Fruit fly (Drosophila melanogaster) whole organism, pupa: ENCODE data around the gene CG11436.

Experiments
- CG10348 ChIP-seq: fragments of 200-800 bp; sonication (Bioruptor generic); IDR thresholded peaks from 2 replicates; pipeline ENCODE4 v1.3.6; 2022; ENCODE audit warnings: missing biosample characterization, missing genetic modification characterization
- CG12605 ChIP-seq: fragments of 200-800 bp; sonication (Bioruptor generic); IDR thresholded peaks from 2 replicates; pipeline ENCODE4 v1.3.6; 2022; ENCODE audit warnings: missing biosample characterization, missing genetic modification characterization
- CG13204 ChIP-seq: fragments of 200-800 bp; sonication (Bioruptor generic); optimal IDR thresholded peaks from 2 replicates; lab custom pipeline; 2018; ENCODE audit warnings: missing biosample characterization, mild to moderate bottlenecking, missing genetic modification characterization, moderate library complexity
- CG14655 ChIP-seq: fragments of 200-800 bp; sonication (Bioruptor generic); optimal IDR thresholded peaks from 3 replicates; lab custom pipeline; 2017; ENCODE audit warnings: mild to moderate bottlenecking, missing biosample characterization, missing genetic modification reagents, missing genetic modification characterization
- CG32121 ChIP-seq: fragments of 200-800 bp; sonication (Bioruptor generic); IDR thresholded peaks from 2 replicates; pipeline ENCODE4 v1.3.6; 2022; ENCODE audit warnings: missing biosample characterization, missing genetic modification characterization
- CG34367 ChIP-seq: fragments of 200-800 bp; sonication (Bioruptor generic); optimal IDR thresholded peaks from 2 replicates; lab custom pipeline; 2018; ENCODE audit warnings: missing biosample characterization, mild to moderate bottlenecking, missing genetic modification characterization
- CG4496 ChIP-seq: fragments of 200-800 bp; sonication (Bioruptor generic); IDR thresholded peaks from 3 replicates; pipeline ENCODE4 v1.3.6; 2022; ENCODE audit warnings: missing biosample characterization, missing genetic modification characterization
- CG8159 ChIP-seq: fragments of 200-800 bp; sonication (Bioruptor generic); optimal IDR thresholded peaks from 3 replicates; lab custom pipeline; 2018; ENCODE audit warnings: missing biosample characterization, mild to moderate bottlenecking, missing genetic modification characterization, moderate library complexity
- Ets98B ChIP-seq: fragments of 200-800 bp; sonication (Bioruptor generic); IDR thresholded peaks from 2 replicates; pipeline ENCODE4 v1.3.6; 2022; ENCODE audit warnings: missing biosample characterization, missing genetic modification characterization
- Pif1B ChIP-seq: fragments of 200-800 bp; sonication (Bioruptor generic); optimal IDR thresholded peaks from 3 replicates; lab custom pipeline; 2016; ENCODE audit warnings: missing biosample characterization, missing genetic modification characterization
- Snoo ChIP-seq: fragments of 200-800 bp; sonication (Bioruptor generic); optimal IDR thresholded peaks from 3 replicates; lab custom pipeline; 2017; ENCODE audit warnings: missing biosample characterization, mild to moderate bottlenecking, missing genetic modification characterization, inconsistent platforms
- rn ChIP-seq: fragments of 200-800 bp; sonication (Bioruptor generic); IDR thresholded peaks from 2 replicates; pipeline ENCODE4 v1.3.6; 2022; ENCODE audit warnings: missing biosample characterization, missing genetic modification characterization

DNA sequence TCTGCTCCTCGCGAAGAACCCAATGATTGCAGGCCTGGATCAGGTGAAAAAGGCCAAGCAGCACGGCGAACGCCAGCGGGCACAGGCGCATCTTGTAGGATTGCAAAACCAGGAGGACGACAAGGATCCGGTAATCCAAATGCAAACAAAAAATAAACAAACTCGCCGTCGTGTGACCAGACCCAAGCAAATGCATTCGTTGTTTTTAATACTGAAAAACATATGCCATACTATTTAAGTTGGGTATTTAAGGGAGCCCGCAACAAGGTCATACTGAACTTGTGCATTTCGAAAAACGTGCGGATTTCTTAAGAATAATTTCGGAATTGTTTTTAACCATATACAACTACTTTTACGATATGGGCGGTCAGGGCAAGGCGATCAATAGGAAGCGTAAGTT is at the start of gene CG11436, which contains the start of gene CG3527:
- no peak for TF ChIP-seq CG32121
- TF ChIP-seq CG10348 (GFP tag; lab: Robert Waterston, UW) = no peak
- TF ChIP-seq Ets98B = no peak
- no peak for TF ChIP-seq CG14655 (GFP tag; lab: Kevin White, UChicago)
- no peak for TF ChIP-seq Snoo
- TF ChIP-seq CG12605 (GFP tag; lab: Robert Waterston, UW) = no peak
- TF ChIP-seq Pif1B = no peak
- no peak for TF ChIP-seq CG13204 (GFP tag; lab: Kevin White, UChicago)
- no peak for TF ChIP-seq rn (GFP tag; lab: Robert Waterston, UW)
- TF ChIP-seq CG8159 (tag; lab: Kevin White, UChicago) = no peak
- TF ChIP-seq CG34367 (tag; lab: Kevin White, UChicago) = no peak
- TF ChIP-seq CG4496 (GFP tag; lab: Robert Waterston, UW) = no peak
